Worm (Caenorhabditis elegans) whole organism, L4 larva: Measurements from ENCODE around the gene T14G12.11.

Experiments used
- D1046.2 ChIP-seq: fragments of 200-800 bp; sonication (Bioruptor generic); IDR thresholded peaks from 2 replicates; pipeline ENCODE4 v1.3.6; 2022; ENCODE audit warnings: missing genetic modification characterization, missing compliant biosample characterization
- F49E8.2 ChIP-seq: sonication (generic microtip); optimal IDR thresholded peaks from 2 replicates; lab custom pipeline; 2016; ENCODE audit warnings: missing compliant biosample characterization, mild to moderate bottlenecking, missing genetic modification characterization, borderline replicate concordance
- aha-1 ChIP-seq: fragments of 150-350 bp; peaks from one replicate; lab custom pipeline; 2014; ENCODE audit warnings: missing biosample characterization, missing genetic modification characterization
- aly-2 ChIP-seq: sonication (generic microtip); optimal IDR thresholded peaks from 2 replicates; lab custom pipeline; 2018; ENCODE audit warnings: missing biosample characterization, missing genetic modification characterization
- ama-1 ChIP-seq: fragments of 150-350 bp; optimal IDR thresholded peaks from 2 replicates; lab custom pipeline; 2014; ENCODE audit warnings: inconsistent platforms, mixed read lengths
- attf-4 ChIP-seq: sonication (generic microtip); optimal IDR thresholded peaks from 3 replicates; lab custom pipeline; 2017; ENCODE audit warnings: missing biosample characterization, missing genetic modification characterization
- ceh-20 ChIP-seq: fragments of 200-800 bp; sonication (Bioruptor generic); IDR thresholded peaks from 2 replicates; pipeline ENCODE4 v1.3.6; 2022; ENCODE audit warnings: missing genetic modification reagents, missing genetic modification characterization, missing compliant biosample characterization
- ctbp-1 ChIP-seq: fragments of 200-800 bp; sonication (Bioruptor generic); IDR thresholded peaks from 2 replicates; pipeline ENCODE4 v1.3.6; 2022; ENCODE audit warnings: missing genetic modification reagents, missing genetic modification characterization, missing compliant biosample characterization
- daf-16 ChIP-seq, 3 experiments: sonication (generic microtip); optimal IDR thresholded peaks; 2 replicates each; lab custom pipeline; 2016 to 2017; ENCODE audit warnings: missing genetic modification characterization in 3 of 3, missing genetic modification reagents in 3 of 3, mild to moderate bottlenecking in 2 of 3, missing compliant biosample characterization in 2 of 3, missing biosample characterization in 1 of 3, moderate library complexity in 1 of 3
- dmd-6 ChIP-seq: fragments of 200-800 bp; sonication (Bioruptor generic); IDR thresholded peaks from 2 replicates; pipeline ENCODE4 v1.3.6; 2022; ENCODE audit warnings: missing genetic modification reagents, missing genetic modification characterization, missing compliant biosample characterization
- dmd-9 ChIP-seq: fragments of 200-800 bp; sonication (Bioruptor generic); IDR thresholded peaks from 2 replicates; pipeline ENCODE4 v1.3.6; 2022; ENCODE audit warnings: missing genetic modification reagents, missing genetic modification characterization, missing compliant biosample characterization
- duxl-1 ChIP-seq: sonication (generic microtip); optimal IDR thresholded peaks from 2 replicates; lab custom pipeline; 2016; ENCODE audit warnings: mild to moderate bottlenecking, missing genetic modification characterization, moderate library complexity, missing compliant biosample characterization; ENCODE audit not compliant: poor library complexity
- dve-1 ChIP-seq: sonication (generic microtip); optimal IDR thresholded peaks from 2 replicates; lab custom pipeline; 2017; ENCODE audit warnings: antibody characterized with exemption, mild to moderate bottlenecking, missing genetic modification characterization, missing compliant biosample characterization; ENCODE audit not compliant: insufficient read depth
- fkh-10 ChIP-seq: fragments of 150-350 bp; optimal IDR thresholded peaks from 2 replicates; lab custom pipeline; 2014; ENCODE audit warnings: missing biosample characterization, missing genetic modification reagents, missing genetic modification characterization
- hlh-11 ChIP-seq: fragments of 200-800 bp; sonication (Bioruptor generic); optimal IDR thresholded peaks from 2 replicates; lab custom pipeline; 2018; ENCODE audit warnings: mild to moderate bottlenecking, missing genetic modification characterization, missing compliant biosample characterization
- hlh-30 ChIP-seq: sonication (generic microtip); optimal IDR thresholded peaks from 2 replicates; lab custom pipeline; 2017; ENCODE audit warnings: antibody characterized with exemption, mild to moderate bottlenecking, missing genetic modification characterization, missing compliant biosample characterization; ENCODE audit not compliant: insufficient read depth
- hmg-1.1 ChIP-seq: fragments of 200-800 bp; sonication (Bioruptor generic); IDR thresholded peaks from 2 replicates; pipeline ENCODE4 v1.3.6; 2022; ENCODE audit warnings: missing genetic modification reagents, missing genetic modification characterization, missing compliant biosample characterization
- lin-13 ChIP-seq: fragments of 150-350 bp; optimal IDR thresholded peaks from 2 replicates; lab custom pipeline; 2014; ENCODE audit warnings: missing biosample characterization, missing genetic modification reagents, missing genetic modification characterization
- lin-15B ChIP-seq: fragments of 150-350 bp; sonication (generic microtip); optimal IDR thresholded peaks from 3 replicates; lab custom pipeline; 2014; ENCODE audit warnings: missing biosample characterization, missing genetic modification characterization
- lin-29 ChIP-seq: fragments of 200-800 bp; sonication (Bioruptor generic); IDR thresholded peaks from 2 replicates; pipeline ENCODE4 v1.3.6; 2022; ENCODE audit warnings: missing genetic modification reagents, missing genetic modification characterization, missing compliant biosample characterization
- lir-3 ChIP-seq: sonication (generic microtip); optimal IDR thresholded peaks from 2 replicates; lab custom pipeline; 2016; ENCODE audit warnings: mild to moderate bottlenecking, missing genetic modification characterization, missing compliant biosample characterization
- lsy-2 ChIP-seq, 2 experiments: fragments of 150-350 bp in 1 of 2; sonication (generic microtip) in 1 of 2; optimal IDR thresholded peaks; 2 replicates each; lab custom pipeline; 2014 to 2017; ENCODE audit warnings: missing biosample characterization in 2 of 2, missing genetic modification characterization in 2 of 2
- madf-5 ChIP-seq, 2 experiments: fragments of 200-800 bp; sonication (Bioruptor generic); IDR thresholded peaks; 2 replicates each; pipeline ENCODE4 v1.3.6; 2022; ENCODE audit warnings: missing compliant biosample characterization in 2 of 2, missing genetic modification characterization in 2 of 2
- mdl-1 ChIP-seq, 2 experiments: fragments of 150-350 bp in 1 of 2; sonication (generic microtip) in 1 of 2; optimal IDR thresholded peaks; 2 replicates each; lab custom pipeline; 2014 to 2017; ENCODE audit warnings: missing biosample characterization in 2 of 2, missing genetic modification characterization in 2 of 2
- mdt-29 ChIP-seq: fragments of 200-800 bp; sonication (Bioruptor generic); IDR thresholded peaks from 2 replicates; pipeline ENCODE4 v1.3.6; 2022; ENCODE audit warnings: missing genetic modification reagents, missing genetic modification characterization, missing compliant biosample characterization
- mep-1 ChIP-seq: fragments of 150-350 bp; sonication (generic microtip); optimal IDR thresholded peaks from 3 replicates; lab custom pipeline; 2014; ENCODE audit warnings: missing biosample characterization, missing genetic modification characterization
- mxl-2 ChIP-seq: fragments of 200-800 bp; sonication (Bioruptor generic); conservative IDR thresholded peaks from 2 replicates; pipeline ENCODE4 v1.3.6; 2022; ENCODE audit warnings: missing genetic modification reagents, missing genetic modification characterization, missing compliant biosample characterization
- mxl-3 ChIP-seq: fragments of 200-800 bp; sonication (Bioruptor generic); optimal IDR thresholded peaks from 2 replicates; lab custom pipeline; 2018; ENCODE audit warnings: mild to moderate bottlenecking, missing genetic modification characterization, missing compliant biosample characterization
- nhr-102 ChIP-seq: sonication (generic microtip); optimal IDR thresholded peaks from 2 replicates; lab custom pipeline; 2016; ENCODE audit warnings: mild to moderate bottlenecking, missing genetic modification characterization, moderate library complexity, missing compliant biosample characterization
- nhr-11 ChIP-seq: fragments of 150-350 bp; optimal IDR thresholded peaks from 2 replicates; lab custom pipeline; 2014; ENCODE audit warnings: missing biosample characterization, missing genetic modification characterization
- nhr-111 ChIP-seq: fragments of 200-800 bp; sonication (Bioruptor generic); optimal IDR thresholded peaks from 2 replicates; lab custom pipeline; 2018; ENCODE audit warnings: mild to moderate bottlenecking, missing genetic modification characterization, missing compliant biosample characterization
- nhr-237 ChIP-seq: sonication (generic microtip); optimal IDR thresholded peaks from 2 replicates; lab custom pipeline; 2017; ENCODE audit warnings: missing biosample characterization, missing genetic modification characterization
- nhr-25 ChIP-seq: sonication (generic microtip); optimal IDR thresholded peaks from 2 replicates; lab custom pipeline; 2017; ENCODE audit warnings: missing genetic modification characterization, mild to moderate bottlenecking, missing compliant biosample characterization, antibody characterized with exemption, moderate library complexity, borderline replicate concordance; ENCODE audit not compliant: insufficient read depth
- nhr-28 ChIP-seq: fragments of 150-350 bp; optimal IDR thresholded peaks from 2 replicates; lab custom pipeline; 2014; ENCODE audit warnings: missing biosample characterization, missing genetic modification characterization
- nhr-48 ChIP-seq: sonication (generic microtip); optimal IDR thresholded peaks from 2 replicates; lab custom pipeline; 2016; ENCODE audit warnings: mild to moderate bottlenecking, missing genetic modification characterization, missing compliant biosample characterization
- nhr-6 ChIP-seq: fragments of 150-350 bp; optimal IDR thresholded peaks from 2 replicates; lab custom pipeline; 2014; ENCODE audit warnings: missing biosample characterization, missing genetic modification characterization
- pha-4 ChIP-seq, 2 experiments: fragments of 150-350 bp in 1 of 2; fragments of 200-800 bp in 1 of 2; sonication (Bioruptor generic) in 1 of 2; IDR thresholded peaks in 1 of 2; optimal IDR thresholded peaks in 1 of 2; 2 replicates each; pipeline versions ENCODE4 v1.3.6 to Lab custom; 2014 to 2022; ENCODE audit warnings: missing genetic modification characterization in 2 of 2, missing genetic modification reagents in 2 of 2, missing biosample characterization in 1 of 2, missing compliant biosample characterization in 1 of 2
- php-3 ChIP-seq: fragments of 200-800 bp; sonication (Bioruptor generic); IDR thresholded peaks from 2 replicates; pipeline ENCODE4 v1.3.6; 2022; ENCODE audit warnings: missing genetic modification reagents, missing genetic modification characterization, missing compliant biosample characterization
- pqm-1 ChIP-seq: sonication (generic microtip); optimal IDR thresholded peaks from 2 replicates; lab custom pipeline; 2017; ENCODE audit warnings: missing biosample characterization, missing genetic modification characterization
- rbr-2 ChIP-seq: sonication (generic microtip); optimal IDR thresholded peaks from 2 replicates; lab custom pipeline; 2016; ENCODE audit warnings: missing genotype, missing genetic modification characterization, missing compliant biosample characterization
- saeg-2 ChIP-seq: fragments of 200-800 bp; sonication (Bioruptor generic); IDR thresholded peaks from 2 replicates; pipeline ENCODE4 v1.3.6; 2022; ENCODE audit warnings: missing genetic modification reagents, missing genetic modification characterization, missing compliant biosample characterization
- sdz-12 ChIP-seq: fragments of 200-800 bp; sonication (Bioruptor generic); optimal IDR thresholded peaks from 2 replicates; lab custom pipeline; 2018; ENCODE audit warnings: mild to moderate bottlenecking, missing genetic modification characterization, missing compliant biosample characterization
- unc-39 ChIP-seq: sonication (generic microtip); optimal IDR thresholded peaks from 2 replicates; lab custom pipeline; 2017; ENCODE audit warnings: missing biosample characterization, missing genetic modification characterization
- unc-62 ChIP-seq, 3 experiments: fragments of 150-350 bp in 1 of 3; sonication (generic microtip); optimal IDR thresholded peaks in 2 of 3; peaks in 1 of 3; 1 replicate in 1 of 3; 2 replicates in 2 of 3; lab custom pipeline; 2014 to 2017; ENCODE audit warnings: missing biosample characterization in 3 of 3, missing genetic modification characterization in 3 of 3, missing genetic modification reagents in 3 of 3, missing genotype in 1 of 3

T14G12.11 gene

ce11 chrX:3788483-3788882, 26.1 kb upstream of the T14G12.11 start:
- TF ChIP-seq lin-15B (tag; lab: Kevin White, UChicago) (no peak), sdz-12 (GFP tag; lab: Kevin White, UChicago) (no peak), mep-1 (tag; lab: Kevin White, UChicago) (peak; percentile 79), ama-1 (lab: Kevin White, UChicago) (peak; percentile 95), hlh-30 (peak; percentile 78), nhr-6 (tag; lab: Kevin White, UChicago) (peak; percentile 19), lin-13 (GFP tag; lab: Kevin White, UChicago) (no peak), mdl-1 (tag; optimal IDR thresholded peaks at IDR 0.05; lab: Kevin White, UChicago) (peak; percentile 28 to 66), dve-1 (tag; lab: Kevin White, UChicago) (peak; percentile 73), mdt-29 (GFP tag; lab: Robert Waterston, UW) (0 out of 2 replicates have a peak, but pooled peaks have one; percentile 52), mxl-3 (GFP tag; lab: Kevin White, UChicago) (peak; percentile 20), daf-16 (GFP tag; optimal IDR thresholded peaks at IDR 0.05; lab: Kevin White, UChicago) (peak in 1 of 2 experiments; percentile 93), daf-16 (tag; optimal IDR thresholded peaks at IDR 0.05; lab: Kevin White, UChicago) (peak; percentile 44), lir-3 (no peak), unc-39 (tag; lab: Kevin White, UChicago) (no peak), nhr-102 (tag; lab: Kevin White, UChicago) (peak; percentile 10), madf-5 (GFP tag; IDR thresholded peaks at IDR 0.05; lab: Robert Waterston, UW) (no peak), hlh-11 (tag; lab: Kevin White, UChicago) (peak; percentile 39), nhr-25 (tag; lab: Kevin White, UChicago) (peak; percentile 87), ceh-20 (GFP tag; lab: Robert Waterston, UW) (0 out of 2 replicates have a peak, but pooled peaks have one; percentile 24), ctbp-1 (no peak), saeg-2 (GFP tag; lab: Robert Waterston, UW) (no peak), nhr-11 (tag; lab: Kevin White, UChicago) (peak; percentile 45), pha-4 (GFP tag; IDR thresholded peaks at IDR 0.05; lab: Robert Waterston, UW) (no peak), pha-4 (tag; optimal IDR thresholded peaks at IDR 0.05; lab: Kevin White, UChicago) (peak; percentile 43), lsy-2 (tag; optimal IDR thresholded peaks at IDR 0.05; lab: Kevin White, UChicago) (peak in 1 of 2 experiments; percentile 30), dmd-9 (no peak), attf-4 (tag; lab: Kevin White, UChicago) (no peak), aha-1 (tag; lab: Kevin White, UChicago) (peak; percentile 91), nhr-237 (tag; lab: Kevin White, UChicago) (no peak), php-3 (no peak), aly-2 (no peak), unc-62 (GFP tag; optimal IDR thresholded peaks at IDR 0.05 in 1 of 2; lab: Kevin White, UChicago) (no peak), unc-62 (tag; optimal IDR thresholded peaks at IDR 0.05; lab: Kevin White, UChicago) (no peak), F49E8.2 (tag; lab: Kevin White, UChicago) (no peak), nhr-28 (peak; percentile 52)
- TF ChIP-seq, all 104 proteins: peak for 18

ce11 chrX:3787431-3788076, 25.2 kb upstream of the T14G12.11 start, which contains the start of gene pmpl-1:
Gene pmpl-1 (plus strand): TSS chrX:3788026.
- peak; percentile 44 for TF ChIP-seq nhr-28
- TF ChIP-seq daf-16 (GFP tag; optimal IDR thresholded peaks at IDR 0.05; lab: Kevin White, UChicago), result peak in 1 of 2 experiments; percentile 16
- peak; percentile 5 for TF ChIP-seq daf-16 (tag; optimal IDR thresholded peaks at IDR 0.05; lab: Kevin White, UChicago)
- peak; percentile 5 to 31 for TF ChIP-seq lsy-2 (tag; optimal IDR thresholded peaks at IDR 0.05; lab: Kevin White, UChicago)
- TF ChIP-seq ama-1 (lab: Kevin White, UChicago), result peak; percentile 81
- peak; percentile 31; the same call in 1 of the 2 replicates for TF ChIP-seq hmg-1.1 (GFP tag; lab: Robert Waterston, UW)
- no peak for TF ChIP-seq mdt-29 (GFP tag; lab: Robert Waterston, UW)
- TF ChIP-seq mxl-2 (GFP tag; lab: Robert Waterston, UW), result no peak
- peak; percentile 33 for TF ChIP-seq nhr-11 (tag; lab: Kevin White, UChicago)
- no peak for TF ChIP-seq fkh-10 (GFP tag; lab: Kevin White, UChicago)
- peak; percentile 69 for TF ChIP-seq mep-1 (tag; lab: Kevin White, UChicago)
- peak; percentile 66 for TF ChIP-seq nhr-25 (tag; lab: Kevin White, UChicago)
- no peak for TF ChIP-seq D1046.2 (GFP tag; lab: Robert Waterston, UW)
- peak; percentile 99 for TF ChIP-seq aha-1 (tag; lab: Kevin White, UChicago)
- TF ChIP-seq lin-29, result no peak
- no peak for TF ChIP-seq pqm-1 (tag; lab: Kevin White, UChicago)
- no peak for TF ChIP-seq duxl-1 (tag; lab: Kevin White, UChicago)
- peak in 1 of 2 experiments; percentile 93 for TF ChIP-seq unc-62 (GFP tag; optimal IDR thresholded peaks at IDR 0.05 in 1 of 2; lab: Kevin White, UChicago)
- no peak for TF ChIP-seq unc-62 (tag; optimal IDR thresholded peaks at IDR 0.05; lab: Kevin White, UChicago)
- peak; percentile 47 for TF ChIP-seq rbr-2
- TF ChIP-seq nhr-48 (tag; lab: Kevin White, UChicago), result peak; percentile 22
- peak; percentile 88 for TF ChIP-seq hlh-30
- no peak for TF ChIP-seq nhr-111 (GFP tag; lab: Kevin White, UChicago)
- TF ChIP-seq mxl-3 (GFP tag; lab: Kevin White, UChicago), result peak; percentile 2
- peak; percentile 22 for TF ChIP-seq dmd-6 (GFP tag; lab: Robert Waterston, UW)
